Worm (Caenorhabditis elegans): ENCODE results near the gene ddi-1.

The ddi-1 gene

DNA sequence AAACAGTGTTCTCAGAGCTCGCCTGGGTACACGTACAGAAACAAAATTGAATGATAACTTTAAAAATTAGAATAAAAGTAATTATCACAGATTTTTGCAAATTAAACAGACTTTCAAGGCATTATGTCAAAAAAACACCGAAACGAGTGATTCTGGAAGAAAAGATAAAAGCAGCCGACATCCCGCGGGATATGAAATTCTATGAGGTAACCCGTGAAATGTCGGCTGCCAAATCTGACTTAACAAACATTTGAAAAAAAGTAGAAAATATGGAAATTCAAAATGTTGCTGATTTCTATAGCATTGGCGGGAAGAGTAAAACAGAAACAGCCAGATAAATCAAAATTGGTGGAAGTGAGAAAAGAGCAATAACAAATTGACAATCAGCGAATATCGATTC lies 42.9 kb downstream of the ddi-1 start:
- TF ChIP-seq unc-62 (GFP tag; optimal IDR thresholded peaks at IDR 0.05) = no peak

DNA sequence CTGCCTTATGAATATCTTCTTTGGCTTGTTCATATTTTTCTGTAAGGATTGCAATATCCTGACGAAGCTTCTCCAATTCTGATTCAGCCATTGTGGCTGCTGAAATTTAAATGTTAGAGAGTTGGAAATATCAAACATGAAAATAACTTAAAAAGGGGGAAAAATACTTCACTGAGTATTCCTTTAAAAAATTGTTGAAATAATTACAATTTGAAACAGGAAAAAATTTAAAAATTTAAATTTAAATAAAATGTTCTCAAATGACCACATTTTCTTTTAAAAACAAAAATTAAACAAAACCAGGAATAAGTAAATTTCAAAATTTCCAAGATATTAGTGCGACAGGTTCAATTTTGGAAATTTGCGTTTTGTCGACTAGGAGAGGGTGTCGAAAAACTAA lies 49.6 kb downstream of the ddi-1 start, which contains the start of gene bicd-1:
Gene bicd-1 (minus strand): TSS at position 101 of the 400 bp plus-strand sequence.
- no peak for TF ChIP-seq unc-62 (GFP tag; optimal IDR thresholded peaks at IDR 0.05)

DNA sequence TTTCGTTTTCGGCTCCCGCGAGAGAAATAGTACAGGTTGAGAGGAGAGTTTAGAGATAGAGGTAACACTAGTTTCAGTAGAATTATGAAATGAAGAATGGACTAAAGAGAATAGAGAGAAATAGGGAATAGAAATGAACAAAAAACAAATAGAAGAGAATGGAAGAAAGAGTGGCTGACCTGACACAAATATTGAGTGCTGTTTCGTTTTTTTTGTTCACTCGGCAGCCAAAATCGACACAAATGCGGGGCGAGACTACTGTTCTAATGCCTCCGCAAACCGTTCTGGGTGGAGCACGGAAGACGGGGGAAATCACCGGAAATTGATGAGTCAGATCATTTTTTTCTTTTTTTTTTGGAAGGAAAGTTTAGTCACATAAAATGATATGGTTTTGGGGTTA lies 50.0 kb downstream of the ddi-1 start:
- no peak for TF ChIP-seq unc-62 (GFP tag; optimal IDR thresholded peaks at IDR 0.05)

All from whole organism, dauer.